Worm (Caenorhabditis elegans) whole organism, L2 larva: ENCODE measurements around the gene lsy-12.

Source experiments
- lin-11 ChIP-seq: fragments of 150-350 bp; sonication (generic microtip); optimal IDR thresholded peaks from 2 replicates; lab custom pipeline; 2014; ENCODE audit warnings: missing biosample characterization, missing genetic modification characterization, inconsistent platforms, mixed read lengths
- lin-39 ChIP-seq: fragments of 150-350 bp; optimal IDR thresholded peaks from 2 replicates; lab custom pipeline; 2014; ENCODE audit warnings: missing biosample characterization, missing genetic modification reagents, missing genetic modification characterization
- mdl-1 ChIP-seq, 2 experiments: fragments of 150-350 bp in 1 of 2; sonication (generic microtip) in 1 of 2; optimal IDR thresholded peaks; 2 replicates each; lab custom pipeline; 2017; ENCODE audit warnings: missing biosample characterization in 2 of 2, missing genetic modification characterization in 2 of 2
- nhr-11 ChIP-seq: fragments of 150-350 bp; optimal IDR thresholded peaks from 2 replicates; lab custom pipeline; 2014; ENCODE audit warnings: missing biosample characterization, missing genetic modification characterization
- nhr-237 ChIP-seq: fragments of 150-350 bp; optimal IDR thresholded peaks from 2 replicates; lab custom pipeline; 2014; ENCODE audit warnings: missing biosample characterization, missing genetic modification characterization
- unc-39 ChIP-seq: fragments of 150-350 bp; optimal IDR thresholded peaks from 2 replicates; lab custom pipeline; 2014; ENCODE audit warnings: missing biosample characterization, missing genetic modification characterization

- no peak for TF ChIP-seq unc-39 (tag; lab: Kevin White, UChicago)
- TF ChIP-seq nhr-237 (tag; lab: Kevin White, UChicago): no peak
- TF ChIP-seq lin-11 (tag; lab: Kevin White, UChicago): no peak
- no peak for TF ChIP-seq mdl-1 (tag; optimal IDR thresholded peaks at IDR 0.05; lab: Kevin White, UChicago)
- no peak for TF ChIP-seq nhr-11 (tag; lab: Kevin White, UChicago)
- TF ChIP-seq lin-39: no peak
Observed at ce11 chrV:9812216-9812615, 47.5 kb downstream of the lsy-12 start.
